Worm (Caenorhabditis elegans) whole organism, late embryonic: ENCODE data around the gene fbxc-45.

Experiments
- ceh-14 ChIP-seq: sonication (generic microtip); optimal IDR thresholded peaks from 2 replicates; lab custom pipeline; 2016; ENCODE audit warnings: missing genotype, missing genetic modification characterization, missing compliant biosample characterization
- ceh-19 ChIP-seq: fragments of 200-800 bp; sonication (Bioruptor generic); optimal IDR thresholded peaks from 2 replicates; lab custom pipeline; 2018; ENCODE audit warnings: mild to moderate bottlenecking, missing genetic modification characterization, missing compliant biosample characterization
- ceh-34 ChIP-seq: sonication (generic microtip); optimal IDR thresholded peaks from 2 replicates; lab custom pipeline; 2016; ENCODE audit warnings: mild to moderate bottlenecking, missing genetic modification characterization, missing compliant biosample characterization
- ceh-45 ChIP-seq: fragments of 200-800 bp; sonication (Bioruptor generic); IDR thresholded peaks from 2 replicates; pipeline ENCODE4 v1.3.6; 2022; ENCODE audit warnings: missing genetic modification reagents, missing genetic modification characterization, missing compliant biosample characterization
- dmd-4 ChIP-seq: sonication (generic microtip); optimal IDR thresholded peaks from 2 replicates; lab custom pipeline; 2016; ENCODE audit warnings: borderline replicate concordance, missing genetic modification characterization, missing compliant biosample characterization
- hlh-30 ChIP-seq: sonication (generic microtip); optimal IDR thresholded peaks from 2 replicates; lab custom pipeline; 2017; ENCODE audit warnings: antibody characterized with exemption, missing genetic modification characterization, missing compliant biosample characterization; ENCODE audit not compliant: insufficient read depth
- hlh-8 ChIP-seq: sonication (generic microtip); optimal IDR thresholded peaks from 2 replicates; lab custom pipeline; 2016; ENCODE audit warnings: missing genotype, missing genetic modification characterization, missing compliant biosample characterization
- mec-3 ChIP-seq: sonication (generic microtip); optimal IDR thresholded peaks from 2 replicates; lab custom pipeline; 2016; ENCODE audit warnings: borderline replicate concordance, missing genetic modification characterization, missing compliant biosample characterization
- nfya-1 ChIP-seq: sonication (generic microtip); optimal IDR thresholded peaks from 2 replicates; lab custom pipeline; 2017; ENCODE audit warnings: missing genetic modification characterization, mild to moderate bottlenecking, missing compliant biosample characterization, antibody characterized with exemption, moderate library complexity
- nhr-11 ChIP-seq: fragments of 150-350 bp; optimal IDR thresholded peaks from 2 replicates; lab custom pipeline; 2014; ENCODE audit warnings: missing biosample characterization, missing genetic modification characterization
- nhr-232 ChIP-seq: sonication (generic microtip); optimal IDR thresholded peaks from 2 replicates; lab custom pipeline; 2016; ENCODE audit warnings: missing genetic modification characterization, missing compliant biosample characterization
- pat-9 ChIP-seq: fragments of 200-800 bp; sonication (Bioruptor generic); optimal IDR thresholded peaks from 2 replicates; lab custom pipeline; 2018; ENCODE audit warnings: mild to moderate bottlenecking, missing genetic modification characterization, moderate library complexity, missing compliant biosample characterization
- pros-1 ChIP-seq: fragments of 150-350 bp; optimal IDR thresholded peaks from 2 replicates; lab custom pipeline; 2014; ENCODE audit warnings: missing biosample characterization, missing genetic modification reagents, missing genetic modification characterization
- ref-2 ChIP-seq: sonication (generic microtip); optimal IDR thresholded peaks from 2 replicates; lab custom pipeline; 2016; ENCODE audit warnings: missing genetic modification characterization, missing compliant biosample characterization
- sdc-2 ChIP-seq: sonication (generic microtip); optimal IDR thresholded peaks from 2 replicates; lab custom pipeline; 2016; ENCODE audit warnings: missing genotype, missing genetic modification characterization, missing compliant biosample characterization
- unc-3 ChIP-seq, 2 experiments: fragments of 200-800 bp in 1 of 2; sonication (Bioruptor generic) in 1 of 2; sonication (generic microtip) in 1 of 2; conservative IDR thresholded peaks in 1 of 2; optimal IDR thresholded peaks in 1 of 2; 2 replicates each; pipeline versions ENCODE4 v1.3.6 to Lab custom; 2016 to 2022; ENCODE audit warnings: missing compliant biosample characterization in 2 of 2, missing genetic modification characterization in 2 of 2, missing genetic modification reagents in 1 of 2
- unc-55 ChIP-seq: sonication (generic microtip); optimal IDR thresholded peaks from 2 replicates; lab custom pipeline; 2017; ENCODE audit warnings: missing biosample characterization, missing genetic modification reagents, missing genetic modification characterization
- zip-5 ChIP-seq: sonication (generic microtip); optimal IDR thresholded peaks from 2 replicates; lab custom pipeline; 2016; ENCODE audit warnings: missing genetic modification characterization, missing compliant biosample characterization

fbxc-45 gene

ce11 chrIV:2888496-2889101 is 33.4 kb downstream of the fbxc-45 start:
- TF ChIP-seq nhr-11 (tag; lab: Kevin White, UChicago) (no peak), pros-1 (tag; lab: Kevin White, UChicago) (no peak), ref-2 (peak; percentile 7), sdc-2 (tag; lab: Kevin White, UChicago) (no peak), pat-9 (tag; lab: Kevin White, UChicago) (no peak)

- TF ChIP-seq hlh-8 (tag; lab: Kevin White, UChicago) (no peak), ceh-14 (no peak), hlh-30 (tag; lab: Kevin White, UChicago) (no peak), nhr-232 (tag; lab: Kevin White, UChicago) (no peak), ceh-19 (GFP tag; lab: Kevin White, UChicago) (no peak), mec-3 (peak; percentile 13)
These were observed 34.8 kb downstream of the fbxc-45 start for ce11 chrIV:2887245-2887644.

- TF ChIP-seq ceh-45 (no peak), nfya-1 (tag; lab: Kevin White, UChicago) (peak; percentile 64), zip-5 (no peak)
These were observed 35.4 kb downstream of the fbxc-45 start, which contains the start of gene dml-1 for ce11 chrIV:2886655-2887054. dml-1 (plus strand) TSS chrIV:2886955.

ce11 chrIV:2885260-2885659 is 36.8 kb downstream of the fbxc-45 start:
- TF ChIP-seq ceh-34 (tag; lab: Kevin White, UChicago) (no peak), dmd-4 (no peak), zip-5 (no peak), unc-3 (GFP tag; conservative IDR thresholded peaks at IDR 0.05; lab: Robert Waterston, UW) (no peak), unc-3 (tag; optimal IDR thresholded peaks at IDR 0.05; lab: Kevin White, UChicago) (no peak), unc-55 (GFP tag; lab: Kevin White, UChicago) (peak; percentile 20)
